Fruit fly (Drosophila melanogaster) whole organism, embryonic: ENCODE measurements around the gene Fancl.

Experiments
- Atf3 ChIP-seq: fragments of 200-800 bp; sonication (Bioruptor generic); optimal IDR thresholded peaks from 3 replicates; lab custom pipeline; 2016; ENCODE audit warnings: missing biosample characterization, missing genetic modification characterization
- B-H1 ChIP-seq: fragments of 200-800 bp; sonication (Bioruptor generic); IDR thresholded peaks from 3 replicates; pipeline ENCODE4 v1.3.6; 2022; ENCODE audit warnings: missing biosample characterization, missing genetic modification characterization
- C15 ChIP-seq: fragments of 200-800 bp; sonication (Bioruptor generic); IDR thresholded peaks from 3 replicates; pipeline ENCODE4 v1.3.6; 2022; ENCODE audit warnings: missing biosample characterization, missing genetic modification characterization
- CG12299 ChIP-seq: fragments of 200-800 bp; sonication (Bioruptor generic); optimal IDR thresholded peaks from 2 replicates; lab custom pipeline; 2018; ENCODE audit warnings: missing biosample characterization, mild to moderate bottlenecking, missing genetic modification characterization
- CG15073 ChIP-seq: fragments of 200-800 bp; sonication (Bioruptor generic); optimal IDR thresholded peaks from 2 replicates; lab custom pipeline; 2016; ENCODE audit warnings: missing biosample characterization, missing genetic modification characterization
- CG15479 ChIP-seq: fragments of 200-800 bp; sonication (Bioruptor generic); optimal IDR thresholded peaks from 3 replicates; lab custom pipeline; 2019; ENCODE audit warnings: missing biosample characterization, mild to moderate bottlenecking, missing genetic modification characterization, moderate library complexity
- CG1603 ChIP-seq: fragments of 200-800 bp; sonication (Bioruptor generic); optimal IDR thresholded peaks from 2 replicates; lab custom pipeline; 2019; ENCODE audit warnings: missing biosample characterization, mild to moderate bottlenecking, missing genetic modification characterization, moderate library complexity
- CG17829 ChIP-seq: fragments of 200-800 bp; optimal IDR thresholded peaks from 2 replicates; lab custom pipeline; 2019; ENCODE audit warnings: missing biosample characterization, mild to moderate bottlenecking, missing genetic modification characterization, moderate library complexity
- CG1792 ChIP-seq: fragments of 200-800 bp; sonication (Bioruptor generic); optimal IDR thresholded peaks from 2 replicates; lab custom pipeline; 2016; ENCODE audit warnings: missing biosample characterization, missing genetic modification characterization
- CG18262 ChIP-seq: fragments of 200-800 bp; optimal IDR thresholded peaks from 3 replicates; lab custom pipeline; 2019; ENCODE audit warnings: missing biosample characterization, mild to moderate bottlenecking, missing genetic modification characterization, moderate library complexity
- CG18599 ChIP-seq: fragments of 200-800 bp; sonication (Bioruptor generic); optimal IDR thresholded peaks from 3 replicates; lab custom pipeline; 2017; ENCODE audit warnings: missing biosample characterization, missing genetic modification characterization, mild to moderate bottlenecking, moderate library complexity, missing genetic modification reagents
- CG32767 ChIP-seq: fragments of 200-800 bp; sonication (Bioruptor generic); IDR thresholded peaks from 2 replicates; pipeline ENCODE4 v1.3.6; 2022; ENCODE audit warnings: missing biosample characterization, missing genetic modification characterization
- CG32772 ChIP-seq: fragments of 200-800 bp; sonication (Bioruptor generic); IDR thresholded peaks from 2 replicates; pipeline ENCODE4 v1.3.6; 2022; ENCODE audit warnings: missing biosample characterization, missing genetic modification characterization
- CG4360 ChIP-seq: fragments of 200-800 bp; sonication (Bioruptor generic); IDR thresholded peaks from 2 replicates; pipeline ENCODE4 v1.3.6; 2022; ENCODE audit warnings: missing biosample characterization, missing genetic modification characterization
- CG4404 ChIP-seq: fragments of 200-800 bp; sonication (Bioruptor generic); IDR thresholded peaks from 2 replicates; pipeline ENCODE4 v1.3.6; 2022; ENCODE audit warnings: missing biosample characterization, missing genetic modification characterization
- CG4707 ChIP-seq: fragments of 200-800 bp; sonication (Bioruptor generic); optimal IDR thresholded peaks from 2 replicates; lab custom pipeline; 2018; ENCODE audit warnings: missing biosample characterization, mild to moderate bottlenecking, missing genetic modification characterization, moderate library complexity
- CG7556 ChIP-seq: fragments of 200-800 bp; sonication (Bioruptor generic); optimal IDR thresholded peaks from 2 replicates; lab custom pipeline; 2017; ENCODE audit warnings: missing biosample characterization, mild to moderate bottlenecking, missing genetic modification characterization
- CG7745 ChIP-seq: fragments of 200-800 bp; sonication (Bioruptor generic); optimal IDR thresholded peaks from 2 replicates; lab custom pipeline; 2018; ENCODE audit warnings: missing biosample characterization, mild to moderate bottlenecking, missing genetic modification characterization, moderate library complexity
- CG7963 ChIP-seq: fragments of 200-800 bp; sonication (Bioruptor generic); IDR thresholded peaks from 3 replicates; pipeline ENCODE4 v1.3.6; 2022; ENCODE audit warnings: missing biosample characterization, missing genetic modification characterization; ENCODE audit not compliant: partially characterized antibody
- CG8290 ChIP-seq, 3 experiments: fragments of 200-800 bp; sonication (Bioruptor generic); optimal IDR thresholded peaks; 2 replicates each; lab custom pipeline; 2016 to 2019; ENCODE audit warnings: missing biosample characterization in 3 of 3, missing genetic modification characterization in 3 of 3, mild to moderate bottlenecking in 2 of 3, moderate library complexity in 1 of 3
- CG8388 ChIP-seq: fragments of 200-800 bp; sonication (Bioruptor generic); optimal IDR thresholded peaks from 2 replicates; lab custom pipeline; 2019; ENCODE audit warnings: missing biosample characterization, mild to moderate bottlenecking, missing genetic modification characterization, moderate library complexity
- CG8924 ChIP-seq: fragments of 200-800 bp; optimal IDR thresholded peaks from 3 replicates; lab custom pipeline; 2019; ENCODE audit warnings: missing biosample characterization, mild to moderate bottlenecking, missing genetic modification characterization, moderate library complexity
- CG8944 ChIP-seq: fragments of 200-800 bp; sonication (Bioruptor generic); optimal IDR thresholded peaks from 3 replicates; lab custom pipeline; 2016; ENCODE audit warnings: missing biosample characterization, missing genetic modification characterization
- CG9215 ChIP-seq: fragments of 200-800 bp; sonication (Bioruptor generic); IDR thresholded peaks from 2 replicates; pipeline ENCODE4 v1.3.6; 2022; ENCODE audit warnings: missing biosample characterization, missing genetic modification characterization
- CG9437 ChIP-seq: fragments of 200-800 bp; sonication (Bioruptor generic); optimal IDR thresholded peaks from 2 replicates; lab custom pipeline; 2018; ENCODE audit warnings: missing biosample characterization, mild to moderate bottlenecking, missing genetic modification characterization
- Doc3 ChIP-seq: fragments of 200-800 bp; sonication (Bioruptor generic); IDR thresholded peaks from 3 replicates; pipeline ENCODE4 v1.3.6; 2022; ENCODE audit warnings: missing biosample characterization, missing genetic modification characterization; ENCODE audit not compliant: partially characterized antibody
- E2f1 ChIP-seq: fragments of 200-800 bp; sonication (Bioruptor generic); IDR thresholded peaks from 2 replicates; pipeline ENCODE4 v1.3.6; 2022; ENCODE audit warnings: missing biosample characterization, missing genetic modification characterization
- Eip74EF ChIP-seq, 2 experiments: fragments of 200-800 bp in 1 of 2; fragments of >200 bp in 1 of 2; sonication (Bioruptor generic) in 1 of 2; optimal IDR thresholded peaks; 2 replicates each; lab custom pipeline; 2017 to 2019; ENCODE audit warnings: missing biosample characterization in 2 of 2, missing genetic modification characterization in 2 of 2, mild to moderate bottlenecking in 1 of 2, moderate library complexity in 1 of 2
- Mrtf ChIP-seq: fragments of 200-800 bp; sonication (Bioruptor generic); IDR thresholded peaks from 3 replicates; pipeline ENCODE4 v1.3.6; 2022; ENCODE audit warnings: missing biosample characterization, missing genetic modification characterization
- Nf-YC ChIP-seq: fragments of 200-800 bp; optimal IDR thresholded peaks from 3 replicates; lab custom pipeline; 2019; ENCODE audit warnings: missing biosample characterization, mild to moderate bottlenecking, missing genetic modification characterization, moderate library complexity
- Opbp ChIP-seq: fragments of 200-800 bp; sonication (Bioruptor generic); IDR thresholded peaks from 3 replicates; pipeline ENCODE4 v1.3.6; 2022; ENCODE audit warnings: missing biosample characterization, missing genetic modification characterization; ENCODE audit not compliant: partially characterized antibody
- Scr ChIP-seq: fragments of 200-800 bp; sonication (Bioruptor generic); IDR thresholded peaks from 2 replicates; pipeline ENCODE4 v1.3.6; 2022; ENCODE audit warnings: missing biosample characterization, missing genetic modification characterization; ENCODE audit not compliant: partially characterized antibody
- Side ChIP-seq: fragments of 200-800 bp; sonication (Bioruptor generic); optimal IDR thresholded peaks from 2 replicates; lab custom pipeline; 2016; ENCODE audit warnings: missing biosample characterization, missing genetic modification characterization
- Spps ChIP-seq: fragments of 200-800 bp; sonication (Bioruptor generic); optimal IDR thresholded peaks from 2 replicates; lab custom pipeline; 2018; ENCODE audit warnings: missing biosample characterization, mild to moderate bottlenecking, missing genetic modification characterization
- YL-1 ChIP-seq: fragments of 200-800 bp; sonication (Bioruptor generic); optimal IDR thresholded peaks from 3 replicates; lab custom pipeline; 2017; ENCODE audit warnings: missing biosample characterization, mild to moderate bottlenecking, missing genetic modification characterization
- ara ChIP-seq: fragments of 200-800 bp; sonication (Bioruptor generic); IDR thresholded peaks from 2 replicates; pipeline ENCODE4 v1.3.6; 2022; ENCODE audit warnings: missing biosample characterization, missing genetic modification characterization
- btn ChIP-seq: fragments of 200-800 bp; sonication (Bioruptor generic); optimal IDR thresholded peaks from 2 replicates; lab custom pipeline; 2016; ENCODE audit warnings: missing biosample characterization, missing genetic modification characterization
- cwo ChIP-seq: fragments of 200-800 bp; sonication (Bioruptor generic); optimal IDR thresholded peaks from 3 replicates; lab custom pipeline; 2017; ENCODE audit warnings: missing biosample characterization, missing genetic modification characterization, mild to moderate bottlenecking, moderate library complexity, missing genetic modification reagents
- da ChIP-seq: fragments of 200-800 bp; sonication (Bioruptor generic); optimal IDR thresholded peaks from 2 replicates; lab custom pipeline; 2016; ENCODE audit warnings: missing biosample characterization, missing genetic modification characterization
- dmrt11E ChIP-seq: fragments of 200-800 bp; sonication (Bioruptor generic); optimal IDR thresholded peaks from 3 replicates; lab custom pipeline; 2018; ENCODE audit warnings: missing biosample characterization, mild to moderate bottlenecking, missing genetic modification characterization, moderate library complexity
- ems ChIP-seq: fragments of 200-800 bp; sonication (Bioruptor generic); optimal IDR thresholded peaks from 3 replicates; lab custom pipeline; 2016; ENCODE audit warnings: missing biosample characterization, missing genetic modification characterization
- eve ChIP-seq, 2 experiments: fragments of >200 bp; optimal IDR thresholded peaks; 2 replicates each; lab custom pipeline; 2017; ENCODE audit warnings: missing biosample characterization in 2 of 2, missing genetic modification characterization in 2 of 2
- fd102C ChIP-seq: fragments of 200-800 bp; sonication (Bioruptor generic); optimal IDR thresholded peaks from 2 replicates; lab custom pipeline; 2018; ENCODE audit warnings: missing biosample characterization, mild to moderate bottlenecking, missing genetic modification characterization, moderate library complexity
- fru ChIP-seq: fragments of >200 bp; optimal IDR thresholded peaks from 2 replicates; lab custom pipeline; 2017
- lbe ChIP-seq: fragments of 200-800 bp; sonication (Bioruptor generic); optimal IDR thresholded peaks from 2 replicates; lab custom pipeline; 2016; ENCODE audit warnings: missing biosample characterization, mild to moderate bottlenecking, missing genetic modification characterization
- lilli ChIP-seq: fragments of 200-800 bp; sonication (Bioruptor generic); optimal IDR thresholded peaks from 3 replicates; lab custom pipeline; 2016; ENCODE audit warnings: missing biosample characterization, missing genetic modification characterization
- pum ChIP-seq: fragments of 200-800 bp; sonication (Bioruptor generic); optimal IDR thresholded peaks from 2 replicates; lab custom pipeline; 2016; ENCODE audit warnings: missing biosample characterization, missing genetic modification characterization
- ranshi ChIP-seq: fragments of 200-800 bp; sonication (Bioruptor generic); IDR thresholded peaks from 2 replicates; pipeline ENCODE4 v1.3.6; 2022; ENCODE audit warnings: missing biosample characterization, missing genetic modification characterization
- slou ChIP-seq: fragments of 200-800 bp; sonication (Bioruptor generic); optimal IDR thresholded peaks from 3 replicates; lab custom pipeline; 2016; ENCODE audit warnings: missing biosample characterization, missing genetic modification characterization
- sqz ChIP-seq: fragments of 200-800 bp; sonication (Bioruptor generic); optimal IDR thresholded peaks from 3 replicates; lab custom pipeline; 2018; ENCODE audit warnings: missing biosample characterization, mild to moderate bottlenecking, missing genetic modification characterization
- tna ChIP-seq: fragments of 200-800 bp; sonication (Bioruptor generic); IDR thresholded peaks from 2 replicates; pipeline ENCODE4 v1.3.6; 2022; ENCODE audit warnings: missing biosample characterization, missing genetic modification characterization; ENCODE audit not compliant: partially characterized antibody

Fancl gene

dm6 chr3R:10084914-10085313 is 32.2 kb upstream of the Fancl start (continued):
- TF ChIP-seq dmrt11E (tag; lab: Kevin White, UChicago) (no peak), Eip74EF (GFP tag; optimal IDR thresholded peaks at IDR 0.05; lab: Kevin White, UChicago) (no peak), lilli (GFP tag; lab: Kevin White, UChicago) (peak; percentile 79), CG4707 (GFP tag; lab: Kevin White, UChicago) (no peak), CG8924 (tag; lab: Kevin White, UChicago) (no peak), Scr (GFP tag; lab: Robert Waterston, UW) (no peak), Opbp (GFP tag; lab: Robert Waterston, UW) (no peak), slou (GFP tag; lab: Kevin White, UChicago) (no peak), ara (no peak), ranshi (GFP tag; lab: Robert Waterston, UW) (peak; percentile 67; the same call in 1 of the 2 replicates), CG8944 (GFP tag; lab: Kevin White, UChicago) (no peak), btn (GFP tag; lab: Kevin White, UChicago) (no peak), cwo (peak; percentile 68), CG8290 (GFP tag; optimal IDR thresholded peaks at IDR 0.05; lab: Kevin White, UChicago) (no peak), CG8290 (tag; optimal IDR thresholded peaks at IDR 0.05; lab: Kevin White, UChicago) (peak in 1 of 2 experiments; percentile 70), CG15073 (GFP tag; lab: Kevin White, UChicago) (no peak), Mrtf (GFP tag; lab: Robert Waterston, UW) (0 out of 3 replicates have a peak, but pooled peaks have one; percentile 40), E2f1 (GFP tag; lab: Robert Waterston, UW) (peak; percentile 41; the same call in 1 of the 2 replicates), CG4404 (GFP tag; lab: Robert Waterston, UW) (peak; percentile 62), CG17829 (tag; lab: Kevin White, UChicago) (no peak), da (GFP tag; lab: Kevin White, UChicago) (no peak), ems (peak; percentile 42), CG1603 (tag; lab: Kevin White, UChicago) (no peak), CG8388 (GFP tag; lab: Kevin White, UChicago) (no peak), CG9215 (peak; percentile 67), Spps (tag; lab: Kevin White, UChicago) (no peak), CG32767 (GFP tag; lab: Robert Waterston, UW) (no peak), B-H1 (GFP tag; lab: Robert Waterston, UW) (no peak), tna (GFP tag; lab: Robert Waterston, UW) (no peak), YL-1 (no peak), eve (GFP tag; optimal IDR thresholded peaks at IDR 0.05; lab: Kevin White, UChicago) (no peak), lbe (peak; percentile 87), CG1792 (no peak), CG32772 (GFP tag; lab: Robert Waterston, UW) (no peak), CG18262 (tag; lab: Kevin White, UChicago) (no peak), CG4360 (GFP tag; lab: Robert Waterston, UW) (no peak), CG7745 (tag; lab: Kevin White, UChicago) (no peak), sqz (GFP tag; lab: Kevin White, UChicago) (no peak), Doc3 (GFP tag; lab: Robert Waterston, UW) (no peak), Nf-YC (tag; lab: Kevin White, UChicago) (no peak), CG18599 (GFP tag; lab: Kevin White, UChicago) (peak; percentile 86), fd102C (no peak), CG7963 (no peak), CG7556 (peak; percentile 13), pum (GFP tag; lab: Kevin White, UChicago) (peak; percentile 21), CG15479 (GFP tag; lab: Kevin White, UChicago) (no peak), Side (GFP tag; lab: Kevin White, UChicago) (no peak), fru (lab: Kevin White, UChicago) (no peak), CG9437 (GFP tag; lab: Kevin White, UChicago) (no peak), CG12299 (tag; lab: Kevin White, UChicago) (no peak), C15 (GFP tag; lab: Robert Waterston, UW) (0 out of 3 replicates have a peak, but pooled peaks have one; percentile 61), Atf3 (GFP tag; lab: Kevin White, UChicago) (no peak)
